Worm (Caenorhabditis elegans): ENCODE data around the gene nspb-12.

The nspb-12 gene

DNA sequence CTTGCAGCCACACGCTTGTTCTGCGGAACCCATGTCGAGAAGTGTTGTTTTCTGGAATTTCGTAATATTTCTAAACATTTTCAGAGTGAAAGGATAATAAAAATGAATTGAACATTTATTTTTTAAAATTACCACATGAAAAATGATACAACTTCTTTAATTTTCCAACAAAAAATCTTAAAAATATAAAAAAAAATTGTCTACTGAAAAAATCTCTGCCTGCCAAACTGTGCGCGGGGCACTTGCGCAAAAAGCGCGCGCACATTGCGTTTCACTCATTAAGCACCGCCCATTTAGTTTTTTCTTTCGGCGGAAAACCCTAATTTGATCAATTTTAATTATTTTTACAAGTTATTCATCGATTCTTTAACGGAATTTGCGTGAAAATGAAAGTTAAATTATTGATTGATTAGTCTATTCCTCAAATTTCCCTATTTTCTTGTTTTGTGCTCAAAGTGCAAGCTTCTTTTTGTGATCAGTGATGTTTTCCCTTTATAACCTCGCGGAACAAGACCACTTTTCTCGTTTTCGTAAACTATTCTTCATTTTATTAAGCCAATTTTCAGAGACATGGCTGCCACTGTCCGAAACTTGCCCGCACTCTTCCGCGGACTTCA is 13.6 kb downstream of the nspb-12 start, which contains the start of the genes nmad-1 and hach-1:
Gene nmad-1 (minus strand): TSS at position 51 of the 617 bp plus-strand sequence.
Gene hach-1 (plus strand): TSS at position 567 of the 617 bp plus-strand sequence.
- TF ChIP-seq pes-1 (GFP tag; IDR thresholded peaks at IDR 0.05) (peak; percentile 94), ama-1 (optimal IDR thresholded peaks at IDR 0.05) (no peak), ceh-36 (tag; optimal IDR thresholded peaks at IDR 0.05) (peak; percentile 91), tbx-37 (GFP tag; conservative IDR thresholded peaks at IDR 0.05) (peak; percentile 89), hmg-4 (GFP tag; optimal IDR thresholded peaks at IDR 0.05) (peak; percentile 89), B0310.2 (tag; optimal IDR thresholded peaks at IDR 0.05) (peak; percentile 84), F13C5.2 (tag; optimal IDR thresholded peaks at IDR 0.05) (peak; percentile 96), sea-1 (GFP tag; conservative IDR thresholded peaks at IDR 0.05) (peak; percentile 91), hnd-1 (tag; optimal IDR thresholded peaks at IDR 0.05) (peak; percentile 78), scrt-1 (GFP tag; IDR thresholded peaks at IDR 0.05) (peak; percentile 93), ceh-13 (GFP tag; optimal IDR thresholded peaks at IDR 0.05) (peak; percentile 91), tbx-11 (GFP tag; IDR thresholded peaks at IDR 0.05) (peak; percentile 94), ets-7 (tag; optimal IDR thresholded peaks at IDR 0.05) (peak; percentile 75), aly-1 (tag; optimal IDR thresholded peaks at IDR 0.05) (peak; percentile 77), flt-1 (GFP tag; IDR thresholded peaks at IDR 0.05) (peak; percentile 86), hmbx-1 (tag; optimal IDR thresholded peaks at IDR 0.05) (peak; percentile 60), tra-4 (tag; optimal IDR thresholded peaks at IDR 0.05) (peak; percentile 77)

DNA sequence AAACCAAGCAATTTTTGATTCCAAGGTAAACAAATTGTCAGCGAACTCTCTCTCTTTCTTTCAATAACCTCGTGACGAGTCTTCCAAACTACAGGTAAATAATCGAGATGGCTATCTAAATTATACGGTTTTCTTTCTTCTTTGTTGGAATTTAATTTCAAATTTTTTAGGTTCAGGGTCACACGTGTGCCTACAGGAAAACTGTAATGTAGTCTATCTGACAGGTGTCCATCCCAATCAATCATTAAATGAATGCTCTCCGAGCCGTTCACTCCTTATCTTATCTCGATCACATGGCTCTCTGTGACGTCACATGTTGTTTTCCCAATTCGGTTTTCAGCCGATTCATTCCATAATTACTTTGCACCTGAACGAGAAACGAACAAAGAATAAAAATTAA is 15.5 kb downstream of the nspb-12 start:
- TF ChIP-seq pes-1 (GFP tag; IDR thresholded peaks at IDR 0.05) (no peak), hmg-4 (GFP tag; optimal IDR thresholded peaks at IDR 0.05) (no peak), flt-1 (GFP tag; IDR thresholded peaks at IDR 0.05) (no peak), tbx-11 (GFP tag; IDR thresholded peaks at IDR 0.05) (no peak), scrt-1 (GFP tag; IDR thresholded peaks at IDR 0.05) (no peak), ets-7 (tag; optimal IDR thresholded peaks at IDR 0.05) (no peak), F13C5.2 (tag; optimal IDR thresholded peaks at IDR 0.05) (no peak), tbx-37 (GFP tag; conservative IDR thresholded peaks at IDR 0.05) (no peak), tra-4 (tag; optimal IDR thresholded peaks at IDR 0.05) (no peak), sea-1 (GFP tag; conservative IDR thresholded peaks at IDR 0.05) (no peak), ceh-13 (GFP tag; optimal IDR thresholded peaks at IDR 0.05) (no peak), ama-1 (optimal IDR thresholded peaks at IDR 0.05) (no peak), hnd-1 (tag; optimal IDR thresholded peaks at IDR 0.05) (no peak), B0310.2 (tag; optimal IDR thresholded peaks at IDR 0.05) (no peak), aly-1 (tag; optimal IDR thresholded peaks at IDR 0.05) (no peak), hmbx-1 (tag; optimal IDR thresholded peaks at IDR 0.05) (no peak), ceh-36 (tag; optimal IDR thresholded peaks at IDR 0.05) (no peak)

DNA sequence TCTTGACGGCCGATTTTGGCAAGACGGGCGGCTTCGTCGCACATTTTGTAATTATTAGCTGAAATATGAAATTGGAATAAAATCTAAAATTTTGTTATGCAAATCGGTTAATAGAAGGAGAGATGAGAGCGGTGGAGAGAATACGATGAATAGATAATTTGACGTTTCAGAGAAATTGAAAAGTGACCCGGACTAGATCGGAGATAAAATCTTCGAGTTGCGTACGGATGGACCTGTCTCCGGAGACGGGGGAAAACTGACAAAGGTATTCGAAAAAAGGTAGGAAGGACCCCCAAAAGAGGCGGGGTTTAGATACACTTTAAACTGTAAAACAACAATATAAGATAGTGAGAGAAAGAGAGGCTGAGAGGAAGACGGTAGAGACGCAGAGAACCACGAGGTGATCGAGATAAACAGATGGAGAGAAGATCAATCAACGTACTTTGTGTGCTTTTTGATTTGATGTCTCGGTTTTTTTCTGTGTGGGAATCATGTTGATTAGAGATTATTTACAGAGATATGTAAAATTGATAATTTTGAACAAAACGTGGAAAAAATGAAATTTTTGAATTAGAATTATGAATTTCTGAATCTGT is 16.4 kb downstream of the nspb-12 start, which contains the start of gene F09F7.6:
Gene F09F7.6 (minus strand): TSS at position 64 of the 596 bp plus-strand sequence.
- TF ChIP-seq tra-4 (tag; optimal IDR thresholded peaks at IDR 0.05) (no peak), pes-1 (GFP tag; IDR thresholded peaks at IDR 0.05) (no peak), tbx-37 (GFP tag; conservative IDR thresholded peaks at IDR 0.05) (no peak), hmg-4 (GFP tag; optimal IDR thresholded peaks at IDR 0.05) (no peak), ceh-36 (tag; optimal IDR thresholded peaks at IDR 0.05) (no peak), hnd-1 (tag; optimal IDR thresholded peaks at IDR 0.05) (no peak), sea-1 (GFP tag; conservative IDR thresholded peaks at IDR 0.05) (no peak), aly-1 (tag; optimal IDR thresholded peaks at IDR 0.05) (no peak), B0310.2 (tag; optimal IDR thresholded peaks at IDR 0.05) (no peak), ceh-13 (GFP tag; optimal IDR thresholded peaks at IDR 0.05) (no peak)

DNA sequence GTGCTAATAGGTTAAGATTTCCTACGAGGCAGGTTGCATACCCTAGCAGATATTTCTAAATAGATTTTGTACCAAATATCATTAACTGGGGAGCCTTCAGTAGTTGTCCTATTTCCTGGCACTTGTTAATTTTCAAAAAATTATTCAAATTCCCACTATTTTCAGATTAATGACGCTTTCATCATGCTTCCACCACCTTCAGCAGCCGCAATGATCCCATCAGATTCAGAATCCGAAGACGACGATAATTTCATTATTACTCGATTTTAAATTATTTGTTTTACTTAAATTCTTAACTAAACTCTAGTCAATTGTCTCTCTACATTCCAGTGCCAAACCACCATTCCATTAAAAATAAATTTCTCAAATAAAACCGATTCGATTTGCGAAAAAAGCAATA is 17.7 kb downstream of the nspb-12 start:
- TF ChIP-seq aly-1 (tag; optimal IDR thresholded peaks at IDR 0.05) (no peak), ceh-36 (tag; optimal IDR thresholded peaks at IDR 0.05) (no peak), ama-1 (optimal IDR thresholded peaks at IDR 0.05) (no peak), tra-4 (tag; optimal IDR thresholded peaks at IDR 0.05) (no peak), scrt-1 (GFP tag; IDR thresholded peaks at IDR 0.05) (no peak), B0310.2 (tag; optimal IDR thresholded peaks at IDR 0.05) (no peak), hnd-1 (tag; optimal IDR thresholded peaks at IDR 0.05) (no peak), hmg-4 (GFP tag; optimal IDR thresholded peaks at IDR 0.05) (no peak), hmbx-1 (tag; optimal IDR thresholded peaks at IDR 0.05) (no peak), tbx-37 (GFP tag; conservative IDR thresholded peaks at IDR 0.05) (no peak), tbx-11 (GFP tag; IDR thresholded peaks at IDR 0.05) (no peak), ceh-13 (GFP tag; optimal IDR thresholded peaks at IDR 0.05) (no peak)

DNA sequence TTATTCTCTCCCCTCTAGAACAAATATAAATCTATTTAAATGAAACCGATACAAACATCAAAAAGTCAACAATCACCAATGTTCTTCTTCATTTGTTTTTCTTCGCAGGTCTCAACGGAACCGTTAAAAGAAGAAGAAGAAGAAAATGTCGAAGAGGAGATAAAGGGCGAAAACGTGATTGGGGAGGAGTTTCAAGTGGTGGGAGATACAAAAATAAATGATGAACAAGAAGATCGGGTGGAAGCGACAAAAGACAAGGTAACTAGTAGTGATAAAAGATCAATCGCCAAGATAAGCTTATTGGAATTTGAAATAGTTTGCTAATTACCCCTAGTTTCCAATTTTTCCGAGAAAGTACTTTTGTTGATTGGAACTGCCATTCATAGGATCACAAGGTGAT is 18.4 kb downstream of the nspb-12 start:
- TF ChIP-seq F13C5.2 (tag; optimal IDR thresholded peaks at IDR 0.05): no peak
- no peak for TF ChIP-seq aly-1 (tag; optimal IDR thresholded peaks at IDR 0.05)
- TF ChIP-seq ama-1 (optimal IDR thresholded peaks at IDR 0.05): no peak
- no peak for TF ChIP-seq tbx-11 (GFP tag; IDR thresholded peaks at IDR 0.05)
- no peak for TF ChIP-seq hnd-1 (tag; optimal IDR thresholded peaks at IDR 0.05)
- no peak for TF ChIP-seq pes-1 (GFP tag; IDR thresholded peaks at IDR 0.05)
- no peak for TF ChIP-seq scrt-1 (GFP tag; IDR thresholded peaks at IDR 0.05)
- TF ChIP-seq sea-1 (GFP tag; conservative IDR thresholded peaks at IDR 0.05): no peak
- no peak for TF ChIP-seq tbx-37 (GFP tag; conservative IDR thresholded peaks at IDR 0.05)
- no peak for TF ChIP-seq hmbx-1 (tag; optimal IDR thresholded peaks at IDR 0.05)
- TF ChIP-seq ets-7 (tag; optimal IDR thresholded peaks at IDR 0.05): no peak
- no peak for TF ChIP-seq tra-4 (tag; optimal IDR thresholded peaks at IDR 0.05)
- no peak for TF ChIP-seq ceh-13 (GFP tag; optimal IDR thresholded peaks at IDR 0.05)

DNA sequence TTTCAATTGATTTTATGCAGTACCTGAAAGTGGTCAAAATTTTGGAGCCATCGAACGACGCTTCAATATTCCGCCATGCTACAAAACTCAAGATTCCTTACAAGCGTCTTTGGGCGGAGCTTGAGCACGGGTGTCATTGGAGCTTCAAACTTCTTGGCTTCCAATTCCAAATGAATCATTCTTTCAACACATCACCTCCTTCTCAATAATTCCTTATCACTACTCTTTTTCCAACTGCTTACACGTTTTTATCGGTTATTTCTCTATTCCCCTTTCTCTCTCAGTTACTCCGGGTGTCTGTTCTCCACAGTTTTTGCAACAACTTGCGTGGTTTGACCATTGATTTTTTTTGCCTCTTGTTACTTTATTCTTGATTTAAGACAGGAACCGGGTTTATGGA is 21.8 kb downstream of the nspb-12 start, which contains the start of gene F09F7.5:
Gene F09F7.5 (plus strand): TSS at position 258 of the 400 bp plus-strand sequence.
- no peak for TF ChIP-seq ama-1 (optimal IDR thresholded peaks at IDR 0.05)
- TF ChIP-seq B0310.2 (tag; optimal IDR thresholded peaks at IDR 0.05): no peak
- no peak for TF ChIP-seq aly-1 (tag; optimal IDR thresholded peaks at IDR 0.05)
- no peak for TF ChIP-seq hmbx-1 (tag; optimal IDR thresholded peaks at IDR 0.05)
- TF ChIP-seq tbx-11 (GFP tag; IDR thresholded peaks at IDR 0.05): no peak
- no peak for TF ChIP-seq flt-1 (GFP tag; IDR thresholded peaks at IDR 0.05)
- no peak for TF ChIP-seq hnd-1 (tag; optimal IDR thresholded peaks at IDR 0.05)
- no peak for TF ChIP-seq pes-1 (GFP tag; IDR thresholded peaks at IDR 0.05)
- no peak for TF ChIP-seq sea-1 (GFP tag; conservative IDR thresholded peaks at IDR 0.05)
- TF ChIP-seq tra-4 (tag; optimal IDR thresholded peaks at IDR 0.05): no peak
- TF ChIP-seq ets-7 (tag; optimal IDR thresholded peaks at IDR 0.05): no peak
- TF ChIP-seq tbx-37 (GFP tag; conservative IDR thresholded peaks at IDR 0.05): no peak
- TF ChIP-seq hmg-4 (GFP tag; optimal IDR thresholded peaks at IDR 0.05): no peak
